Worm (Caenorhabditis elegans) whole organism, late embryonic: Measurements from ENCODE around the gene srv-17.
A peak's percentile ranks its signal among the peaks of the same experiment; 100 is the strongest.

Experiments used
- ceh-6 ChIP-seq: fragments of 200-800 bp; sonication (Bioruptor generic); optimal IDR thresholded peaks from 2 replicates; lab custom pipeline; 2018; ENCODE audit warnings: mild to moderate bottlenecking, missing genetic modification characterization, missing compliant biosample characterization
- ceh-9 ChIP-seq: sonication (generic microtip); optimal IDR thresholded peaks from 2 replicates; lab custom pipeline; 2016; ENCODE audit warnings: mild to moderate bottlenecking, missing genetic modification characterization, inconsistent platforms, missing compliant biosample characterization
- dmd-4 ChIP-seq: sonication (generic microtip); optimal IDR thresholded peaks from 2 replicates; lab custom pipeline; 2016; ENCODE audit warnings: borderline replicate concordance, missing genetic modification characterization, missing compliant biosample characterization
- fkh-10 ChIP-seq: fragments of 150-350 bp; optimal IDR thresholded peaks from 2 replicates; lab custom pipeline; 2014; ENCODE audit warnings: missing biosample characterization, missing genetic modification reagents, missing genetic modification characterization
- hlh-13 ChIP-seq: fragments of 200-800 bp; sonication (Bioruptor generic); optimal IDR thresholded peaks from 2 replicates; lab custom pipeline; 2018; ENCODE audit warnings: mild to moderate bottlenecking, missing genetic modification characterization, missing compliant biosample characterization
- mec-3 ChIP-seq: sonication (generic microtip); optimal IDR thresholded peaks from 2 replicates; lab custom pipeline; 2016; ENCODE audit warnings: borderline replicate concordance, missing genetic modification characterization, missing compliant biosample characterization
- pha-4 ChIP-seq: fragments of 150-350 bp; optimal IDR thresholded peaks from 2 replicates; lab custom pipeline; 2018; ENCODE audit warnings: missing biosample characterization, missing genetic modification reagents, missing genetic modification characterization
- rnt-1 ChIP-seq: sonication (generic microtip); optimal IDR thresholded peaks from 2 replicates; lab custom pipeline; 2016; ENCODE audit warnings: missing genetic modification characterization, missing compliant biosample characterization
- syd-9 ChIP-seq: sonication (generic microtip); optimal IDR thresholded peaks from 2 replicates; lab custom pipeline; 2016; ENCODE audit warnings: mild to moderate bottlenecking, missing genetic modification characterization, moderate library complexity, missing compliant biosample characterization
- unc-55 ChIP-seq: sonication (generic microtip); optimal IDR thresholded peaks from 2 replicates; lab custom pipeline; 2017; ENCODE audit warnings: missing biosample characterization, missing genetic modification reagents, missing genetic modification characterization

ce11 chrIV:5820953-5821352 is 49.0 kb downstream of the srv-17 start:
- TF ChIP-seq fkh-10 (no peak), rnt-1 (tag; lab: Kevin White, UChicago) (no peak), pha-4 (tag; lab: Kevin White, UChicago) (no peak), mec-3 (no peak), hlh-13 (GFP tag; lab: Kevin White, UChicago) (no peak), syd-9 (tag; lab: Kevin White, UChicago) (no peak), ceh-9 (no peak), unc-55 (GFP tag; lab: Kevin White, UChicago) (peak; percentile 76), ceh-6 (GFP tag; lab: Kevin White, UChicago) (no peak), dmd-4 (tag; lab: Kevin White, UChicago) (no peak)
